Worm (Caenorhabditis elegans): ENCODE results near the gene C36C9.4.
"Not testable (repeated sequence)": the region's sequence is repeated elsewhere in the genome, so short reads cannot be mapped to it uniquely, and the experiment has no call there.

C36C9.4 gene

DNA sequence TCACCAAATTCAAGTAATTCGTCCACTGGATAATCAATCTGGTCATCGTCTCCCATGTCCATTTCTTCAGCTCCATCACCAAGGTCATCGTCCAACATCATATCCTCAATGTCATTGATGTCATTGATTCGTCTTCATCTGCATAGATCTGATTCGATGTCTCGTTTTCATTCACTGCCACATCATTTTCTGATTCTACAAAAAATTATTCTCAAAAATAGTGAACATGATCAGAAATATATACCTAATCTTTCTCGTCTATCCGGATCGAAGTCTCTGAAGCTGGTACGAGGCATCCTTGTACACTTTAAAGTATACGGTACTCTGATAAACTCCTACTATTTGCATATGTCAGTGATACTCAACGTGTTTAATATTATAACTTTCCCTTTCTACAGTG, at the start of gene C36C9.4:
C36C9.4 (minus strand) TSS at position 101 of the 400 bp plus-strand sequence.
- TF ChIP-seq tra-4, hnd-1, hmbx-1 (tag; optimal IDR thresholded peaks at IDR 0.05): not testable (repeated sequence)

DNA sequence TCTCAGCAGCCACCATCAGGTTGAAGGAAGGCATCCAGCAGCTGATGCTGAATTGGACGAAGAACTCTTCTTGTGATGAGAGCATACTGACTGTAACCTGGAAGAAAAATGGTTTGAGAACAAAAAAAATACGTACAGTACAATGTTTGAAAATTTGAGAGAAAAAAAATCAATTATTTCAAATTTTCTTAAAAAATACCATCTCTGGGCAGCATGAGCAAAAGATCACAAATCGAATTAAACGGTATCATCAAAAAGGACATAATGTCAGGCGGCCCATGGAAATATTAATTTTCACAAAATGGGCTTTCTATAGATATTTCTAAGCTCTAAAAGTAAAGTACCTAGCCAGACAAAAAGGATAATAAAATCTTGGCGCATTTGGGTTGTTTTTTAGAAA, 49.3 kb upstream of the C36C9.4 start, which contains the start of gene Y75D11A.3:
Y75D11A.3 (minus strand) TSS at position 101 of the 400 bp plus-strand sequence.
- not testable (repeated sequence) for TF ChIP-seq ceh-13 (GFP tag; optimal IDR thresholded peaks at IDR 0.05); ceh-36 (tag; optimal IDR thresholded peaks at IDR 0.05); sea-1 (GFP tag; conservative IDR thresholded peaks at IDR 0.05)

DNA sequence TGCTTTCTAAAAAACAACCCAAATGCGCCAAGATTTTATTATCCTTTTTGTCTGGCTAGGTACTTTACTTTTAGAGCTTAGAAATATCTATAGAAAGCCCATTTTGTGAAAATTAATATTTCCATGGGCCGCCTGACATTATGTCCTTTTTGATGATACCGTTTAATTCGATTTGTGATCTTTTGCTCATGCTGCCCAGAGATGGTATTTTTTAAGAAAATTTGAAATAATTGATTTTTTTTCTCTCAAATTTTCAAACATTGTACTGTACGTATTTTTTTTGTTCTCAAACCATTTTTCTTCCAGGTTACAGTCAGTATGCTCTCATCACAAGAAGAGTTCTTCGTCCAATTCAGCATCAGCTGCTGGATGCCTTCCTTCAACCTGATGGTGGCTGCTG, 45.8 kb upstream of the C36C9.4 start, which contains the start of gene Y75D11A.2:
Y75D11A.2 (plus strand) TSS at position 301 of the 400 bp plus-strand sequence.
- not testable (repeated sequence) for TF ChIP-seq scrt-1 (GFP tag; IDR thresholded peaks at IDR 0.05); sea-1 (GFP tag; conservative IDR thresholded peaks at IDR 0.05); ets-7 (tag; optimal IDR thresholded peaks at IDR 0.05)

DNA sequence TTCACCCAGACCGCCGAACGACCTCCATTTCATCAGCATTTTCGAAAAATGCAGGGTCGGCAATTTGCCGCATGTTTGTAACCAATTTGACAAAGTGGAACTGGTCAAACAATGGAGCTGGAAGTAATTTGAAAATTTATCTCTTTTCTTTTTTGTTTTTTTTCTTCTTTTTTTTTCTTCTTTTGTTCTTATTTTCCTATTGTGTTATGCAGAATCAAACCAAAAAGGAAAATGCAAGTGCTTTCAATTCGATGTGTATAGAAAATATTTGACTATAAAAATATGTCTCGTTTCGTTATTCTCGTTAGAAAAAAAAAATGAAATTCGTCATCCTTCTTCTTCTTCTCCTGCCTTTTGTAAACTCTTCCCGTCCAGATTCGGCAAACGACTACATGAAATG, 40.8 kb upstream of the C36C9.4 start, which contains the start of gene F07G6.10:
F07G6.10 (plus strand) TSS at position 301 of the 400 bp plus-strand sequence.
- no peak for TF ChIP-seq pes-1 (GFP tag; IDR thresholded peaks at IDR 0.05)
- TF ChIP-seq flt-1 (GFP tag; IDR thresholded peaks at IDR 0.05) = no peak
- TF ChIP-seq hmg-4 (GFP tag; optimal IDR thresholded peaks at IDR 0.05) = no peak
- TF ChIP-seq F13C5.2 (tag; optimal IDR thresholded peaks at IDR 0.05) = no peak
- TF ChIP-seq tra-4 (tag; optimal IDR thresholded peaks at IDR 0.05) = no peak
- TF ChIP-seq hmbx-1 (tag; optimal IDR thresholded peaks at IDR 0.05) = no peak
- TF ChIP-seq hnd-1 (tag; optimal IDR thresholded peaks at IDR 0.05) = no peak
- TF ChIP-seq scrt-1 (GFP tag; IDR thresholded peaks at IDR 0.05) = no peak
- no peak for TF ChIP-seq tbx-11 (GFP tag; IDR thresholded peaks at IDR 0.05)
- no peak for TF ChIP-seq ama-1 (optimal IDR thresholded peaks at IDR 0.05)
- no peak for TF ChIP-seq ceh-36 (tag; optimal IDR thresholded peaks at IDR 0.05)
- no peak for TF ChIP-seq sea-1 (GFP tag; conservative IDR thresholded peaks at IDR 0.05)

DNA sequence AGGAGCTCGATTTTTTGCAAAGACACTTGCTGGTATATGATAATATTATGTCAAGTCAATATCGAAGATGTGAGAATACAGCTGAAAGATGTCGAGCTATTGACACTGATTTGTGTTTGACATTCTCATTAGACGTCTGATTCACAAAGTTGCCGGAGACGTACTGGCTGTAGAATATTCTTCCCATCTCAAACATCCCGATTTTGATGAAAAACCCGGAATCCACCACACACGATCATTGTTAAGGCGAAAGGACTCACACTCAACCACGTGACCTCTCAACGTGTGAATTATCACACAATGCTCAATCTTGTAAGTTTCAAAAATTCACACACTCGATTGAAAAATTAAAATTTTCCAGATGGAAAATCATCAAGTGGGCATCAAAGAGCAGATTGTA, 39.2 kb upstream of the C36C9.4 start, which contains the start of gene F07G6.12:
F07G6.12 (plus strand) TSS at position 301 of the 400 bp plus-strand sequence.
- no peak for TF ChIP-seq sea-1 (GFP tag; conservative IDR thresholded peaks at IDR 0.05)
- TF ChIP-seq B0310.2 (tag; optimal IDR thresholded peaks at IDR 0.05) = no peak
- no peak for TF ChIP-seq tbx-37 (GFP tag; conservative IDR thresholded peaks at IDR 0.05)
- no peak for TF ChIP-seq hnd-1 (tag; optimal IDR thresholded peaks at IDR 0.05)
- no peak for TF ChIP-seq tra-4 (tag; optimal IDR thresholded peaks at IDR 0.05)
- no peak for TF ChIP-seq hmg-4 (GFP tag; optimal IDR thresholded peaks at IDR 0.05)
- TF ChIP-seq hmbx-1 (tag; optimal IDR thresholded peaks at IDR 0.05) = no peak
- TF ChIP-seq scrt-1 (GFP tag; IDR thresholded peaks at IDR 0.05) = no peak
- no peak for TF ChIP-seq ama-1 (optimal IDR thresholded peaks at IDR 0.05)
- no peak for TF ChIP-seq ets-7 (tag; optimal IDR thresholded peaks at IDR 0.05)
- no peak for TF ChIP-seq flt-1 (GFP tag; IDR thresholded peaks at IDR 0.05)
- TF ChIP-seq ceh-36 (tag; optimal IDR thresholded peaks at IDR 0.05) = no peak
- no peak for TF ChIP-seq pes-1 (GFP tag; IDR thresholded peaks at IDR 0.05)
- TF ChIP-seq F13C5.2 (tag; optimal IDR thresholded peaks at IDR 0.05) = no peak
- TF ChIP-seq aly-1 (tag; optimal IDR thresholded peaks at IDR 0.05) = no peak
- TF ChIP-seq tbx-11 (GFP tag; IDR thresholded peaks at IDR 0.05) = no peak

DNA sequence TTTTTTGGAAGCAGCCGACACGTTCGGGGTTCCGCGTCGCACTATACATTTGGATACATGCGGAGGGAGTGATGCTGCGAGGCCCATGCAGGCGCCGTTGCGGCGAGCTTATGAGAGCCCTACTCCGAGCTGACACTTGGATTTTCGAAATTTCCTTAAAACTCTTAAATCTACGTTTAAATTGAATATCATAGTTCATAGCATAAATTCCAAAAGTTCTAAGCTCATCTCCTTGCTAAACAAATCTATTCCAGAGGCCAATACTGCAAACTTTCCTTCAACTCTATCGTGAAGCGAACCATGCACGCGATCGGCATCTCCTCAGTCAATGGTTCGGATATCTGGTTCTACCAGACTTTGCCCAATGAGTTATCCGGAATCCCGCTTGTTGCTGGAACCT, 32.8 kb upstream of the C36C9.4 start, which contains the start of gene dgn-3:
dgn-3 (plus strand) TSS at position 301 of the 400 bp plus-strand sequence.
- TF ChIP-seq ceh-36 (tag; optimal IDR thresholded peaks at IDR 0.05) (no peak), ceh-13 (GFP tag; optimal IDR thresholded peaks at IDR 0.05) (no peak), hmbx-1 (tag; optimal IDR thresholded peaks at IDR 0.05) (no peak)

DNA sequence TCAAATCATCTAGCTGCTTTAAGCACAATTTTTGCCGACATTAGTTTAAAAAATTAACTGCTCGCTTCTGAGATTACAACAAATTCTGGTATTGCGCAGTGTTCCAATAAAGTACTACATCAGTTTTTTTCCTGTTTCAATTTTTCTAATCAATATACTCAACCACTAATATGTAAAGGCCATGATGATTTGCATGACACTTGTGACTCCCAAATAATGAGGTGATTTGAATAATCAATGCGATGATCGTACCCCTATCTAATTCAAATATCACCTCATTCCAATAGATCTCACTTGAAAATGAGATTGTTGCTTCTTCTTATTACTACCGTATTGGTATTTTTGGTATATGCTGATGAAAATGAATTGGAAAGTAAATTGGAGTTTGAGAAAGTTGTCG, 30.3 kb upstream of the C36C9.4 start, which contains the start of gene F07G6.2:
F07G6.2 (plus strand) TSS at position 301 of the 400 bp plus-strand sequence.
- TF ChIP-seq tbx-11 (GFP tag; IDR thresholded peaks at IDR 0.05) (no peak), tra-4 (tag; optimal IDR thresholded peaks at IDR 0.05) (no peak), hmg-4 (GFP tag; optimal IDR thresholded peaks at IDR 0.05) (no peak), flt-1 (GFP tag; IDR thresholded peaks at IDR 0.05) (no peak), hnd-1 (tag; optimal IDR thresholded peaks at IDR 0.05) (no peak), ama-1 (optimal IDR thresholded peaks at IDR 0.05) (no peak), B0310.2 (tag; optimal IDR thresholded peaks at IDR 0.05) (no peak), hmbx-1 (tag; optimal IDR thresholded peaks at IDR 0.05) (no peak), F13C5.2 (tag; optimal IDR thresholded peaks at IDR 0.05) (no peak), sea-1 (GFP tag; conservative IDR thresholded peaks at IDR 0.05) (no peak), ceh-13 (GFP tag; optimal IDR thresholded peaks at IDR 0.05) (no peak)

DNA sequence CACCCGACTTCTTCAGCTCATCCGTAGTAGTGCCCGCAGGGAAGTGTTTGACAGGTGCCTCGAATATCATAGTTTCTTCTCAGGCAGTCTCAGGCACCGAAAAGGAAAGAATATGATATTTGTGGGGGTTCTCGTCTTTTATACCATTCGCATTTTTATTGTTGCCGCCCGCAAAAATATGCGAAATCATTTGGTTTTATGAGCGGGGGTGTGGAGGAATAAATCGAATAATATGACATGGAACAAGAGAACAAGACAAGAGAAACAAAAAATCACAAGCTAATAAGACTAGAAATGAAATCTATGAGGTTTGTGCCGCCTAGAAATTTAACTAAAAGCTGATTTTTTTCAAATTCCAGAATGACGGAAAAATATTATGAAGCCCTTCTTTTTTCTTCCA, 23.6 kb upstream of the C36C9.4 start, which contains the start of gene F07G6.8:
F07G6.8 (minus strand) TSS at position 101 of the 400 bp plus-strand sequence.
- no peak for TF ChIP-seq flt-1 (GFP tag; IDR thresholded peaks at IDR 0.05)
- no peak for TF ChIP-seq hmg-4 (GFP tag; optimal IDR thresholded peaks at IDR 0.05)
- no peak for TF ChIP-seq scrt-1 (GFP tag; IDR thresholded peaks at IDR 0.05)
- TF ChIP-seq tbx-11 (GFP tag; IDR thresholded peaks at IDR 0.05) = no peak
- TF ChIP-seq ama-1 (optimal IDR thresholded peaks at IDR 0.05) = no peak
- no peak for TF ChIP-seq tra-4 (tag; optimal IDR thresholded peaks at IDR 0.05)
- TF ChIP-seq sea-1 (GFP tag; conservative IDR thresholded peaks at IDR 0.05) = no peak
- no peak for TF ChIP-seq hnd-1 (tag; optimal IDR thresholded peaks at IDR 0.05)
- no peak for TF ChIP-seq aly-1 (tag; optimal IDR thresholded peaks at IDR 0.05)
- no peak for TF ChIP-seq B0310.2 (tag; optimal IDR thresholded peaks at IDR 0.05)
- no peak for TF ChIP-seq tbx-37 (GFP tag; conservative IDR thresholded peaks at IDR 0.05)
- no peak for TF ChIP-seq hmbx-1 (tag; optimal IDR thresholded peaks at IDR 0.05)
- TF ChIP-seq pes-1 (GFP tag; IDR thresholded peaks at IDR 0.05) = no peak
- TF ChIP-seq ets-7 (tag; optimal IDR thresholded peaks at IDR 0.05) = no peak
- no peak for TF ChIP-seq ceh-13 (GFP tag; optimal IDR thresholded peaks at IDR 0.05)
- no peak for TF ChIP-seq F13C5.2 (tag; optimal IDR thresholded peaks at IDR 0.05)
- no peak for TF ChIP-seq ceh-36 (tag; optimal IDR thresholded peaks at IDR 0.05)
